Fruit fly (Drosophila melanogaster): ENCODE measurements around the gene CG32579.

The CG32579 gene

dm6 chrX:16288492-16288964 is 34.6 kb upstream of the CG32579 start, which contains the start of the genes CG32576 and caz (continued):
- TF ChIP-seq pho (GFP tag; optimal IDR thresholded peaks at IDR 0.05) (peak; percentile 30), Hr78 (GFP tag; optimal IDR thresholded peaks at IDR 0.05) (no peak), CG32532 (GFP tag; IDR thresholded peaks at IDR 0.05) (peak; percentile 18; the same call in 1 of the 2 replicates), sens-2 (GFP tag; IDR thresholded peaks at IDR 0.05) (no peak), z (GFP tag; IDR thresholded peaks at IDR 0.05) (no peak), CG5953 (GFP tag; IDR thresholded peaks at IDR 0.05) (no peak), ATbp (GFP tag; optimal IDR thresholded peaks at IDR 0.05) (no peak), chm (GFP tag; IDR thresholded peaks at IDR 0.05) (no peak), unpg (GFP tag; optimal IDR thresholded peaks at IDR 0.05) (peak; percentile 31), NC2α (GFP tag; optimal IDR thresholded peaks at IDR 0.05) (no peak), crol (GFP tag; IDR thresholded peaks at IDR 0.05) (no peak), CG4404 (GFP tag; IDR thresholded peaks at IDR 0.05) (no peak; the same call in 1 of the 2 replicates), CG17829 (tag; optimal IDR thresholded peaks at IDR 0.05) (peak; percentile 53), CG7963 (GFP tag; IDR thresholded peaks at IDR 0.05; ENCODE audit: partially characterized antibody) (no peak), CG11504 (tag; optimal IDR thresholded peaks at IDR 0.05) (no peak), HmgD (GFP tag; optimal IDR thresholded peaks at IDR 0.05) (no peak), ERR (GFP tag; optimal IDR thresholded peaks at IDR 0.05) (no peak), CG13287 (GFP tag; IDR thresholded peaks at IDR 0.05; ENCODE audit: partially characterized antibody) (peak; percentile 72), CG11695 (GFP tag; IDR thresholded peaks at IDR 0.05) (no peak), CG2202 (tag; optimal IDR thresholded peaks at IDR 0.05) (peak; percentile 5), CG30020 (tag; optimal IDR thresholded peaks at IDR 0.05) (peak; percentile 94), sc (optimal IDR thresholded peaks at IDR 0.05) (no peak), sc (GFP tag; optimal IDR thresholded peaks at IDR 0.05) (no peak), fd96Cb (tag; optimal IDR thresholded peaks at IDR 0.05) (no peak), amos (GFP tag; IDR thresholded peaks at IDR 0.05; ENCODE audit: partially characterized antibody) (peak; percentile 64), HHEX (GFP tag; optimal IDR thresholded peaks at IDR 0.05) (no peak), CrebB (tag; optimal IDR thresholded peaks at IDR 0.05) (no peak), stc (GFP tag; IDR thresholded peaks at IDR 0.05) (no peak), Hsf (GFP tag; optimal IDR thresholded peaks at IDR 0.05) (peak; percentile 4), Abd-B (GFP tag; optimal IDR thresholded peaks at IDR 0.05) (no peak), exex (tag; optimal IDR thresholded peaks at IDR 0.05) (peak; percentile 61), Sox100B (GFP tag; optimal IDR thresholded peaks at IDR 0.05) (no peak), CG14667 (GFP tag; IDR thresholded peaks at IDR 0.05) (no peak), CG18262 (tag; optimal IDR thresholded peaks at IDR 0.05) (peak; percentile 26), CG7372 (GFP tag; IDR thresholded peaks at IDR 0.05) (no peak), Drgx (GFP tag; IDR thresholded peaks at IDR 0.05) (no peak), CG12219 (GFP tag; optimal IDR thresholded peaks at IDR 0.05) (no peak), lola (GFP tag; optimal IDR thresholded peaks at IDR 0.05) (peak in 1 of 3 experiments; percentile 1), grau (tag; optimal IDR thresholded peaks at IDR 0.05) (peak; percentile 44), CG10431 (GFP tag; optimal IDR thresholded peaks at IDR 0.05) (no peak), CG17186 (GFP tag; optimal IDR thresholded peaks at IDR 0.05) (peak; percentile 13), CG2712 (tag; optimal IDR thresholded peaks at IDR 0.05) (peak; percentile 47), cad (GFP tag; optimal IDR thresholded peaks at IDR 0.05) (no peak), Hey (tag; optimal IDR thresholded peaks at IDR 0.05) (no peak), dmrt11E (tag; optimal IDR thresholded peaks at IDR 0.05) (peak; percentile 14), CG3281 (GFP tag; optimal IDR thresholded peaks at IDR 0.05) (no peak), lab (GFP tag; optimal IDR thresholded peaks at IDR 0.05) (no peak), Dll (GFP tag; IDR thresholded peaks at IDR 0.05; ENCODE audit: partially characterized antibody) (peak; percentile 77), lbe (GFP tag; optimal IDR thresholded peaks at IDR 0.05) (peak; percentile 63), CG17912 (GFP tag; optimal IDR thresholded peaks at IDR 0.05) (no peak)
